Worm (Caenorhabditis elegans) whole organism, L3 larva: ENCODE measurements around the gene oac-12.

Source experiments
- mml-1 ChIP-seq: fragments of 150-350 bp; sonication (generic microtip); optimal IDR thresholded peaks from 3 replicates; lab custom pipeline; 2014; ENCODE audit warnings: missing biosample characterization, missing genetic modification characterization
- nhr-25 ChIP-seq: sonication (generic microtip); optimal IDR thresholded peaks from 2 replicates; lab custom pipeline; 2017; ENCODE audit warnings: missing biosample characterization, missing genetic modification characterization
- skn-1 ChIP-seq: fragments of 150-350 bp; optimal IDR thresholded peaks from 2 replicates; lab custom pipeline; 2014; ENCODE audit warnings: missing biosample characterization, missing genetic modification characterization
- unc-62 ChIP-seq: fragments of 150-350 bp; sonication (generic microtip); optimal IDR thresholded peaks from 4 replicates; lab custom pipeline; 2014; ENCODE audit warnings: missing biosample characterization, missing genetic modification reagents, missing genetic modification characterization

DNA sequence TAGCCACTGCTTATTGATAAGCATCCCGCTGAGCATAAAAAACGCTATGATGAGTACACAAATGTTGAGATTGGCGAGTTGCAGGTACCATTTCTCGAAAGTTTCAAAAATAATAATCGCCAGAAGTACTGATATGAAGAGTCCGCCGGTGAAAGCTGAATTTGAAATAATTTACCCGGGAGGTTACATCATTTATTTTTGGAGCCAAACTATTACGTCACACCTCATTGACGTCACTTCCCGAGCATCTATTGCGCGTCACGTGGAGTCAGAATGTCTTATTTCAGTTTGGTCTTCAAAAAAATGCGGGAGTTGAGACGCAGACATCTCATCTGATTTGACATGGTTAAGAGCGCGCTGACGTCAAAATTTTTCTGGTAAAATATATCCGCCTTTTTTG, 1.5 kb downstream of the oac-12 start:
- TF ChIP-seq unc-62 (no peak), skn-1 (no peak), nhr-25 (no peak), mml-1 (tag; lab: Kevin White, UChicago) (no peak)
